Worm (Caenorhabditis elegans): ENCODE results near the gene peb-1.

The peb-1 gene

ce11 chrX:2215108-2215507, 4.3 kb downstream of the peb-1 start:
- TF ChIP-seq klf-2 (GFP tag; conservative IDR thresholded peaks at IDR 0.05) (no peak), ref-1 (GFP tag; conservative IDR thresholded peaks at IDR 0.05) (no peak)

DNA sequence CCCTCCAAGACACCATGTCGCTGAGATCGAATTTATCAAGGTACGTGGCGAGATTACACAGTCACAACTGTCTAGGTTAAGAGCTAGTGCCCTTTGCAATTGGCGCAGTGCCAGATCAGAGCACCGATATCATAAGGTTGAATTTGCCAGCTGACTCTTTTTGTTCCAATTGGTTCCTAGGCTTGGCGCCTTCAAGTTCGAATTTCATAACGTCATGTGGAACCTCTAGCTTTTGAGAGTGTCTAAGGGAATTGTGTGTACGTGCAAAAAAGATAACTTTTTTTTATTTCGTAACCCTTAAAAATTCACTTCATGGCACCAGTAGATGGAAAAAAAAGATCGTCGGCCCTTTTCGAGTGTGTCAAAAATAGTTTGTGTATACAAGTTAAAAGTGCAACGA, 5.4 kb downstream of the peb-1 start:
- TF ChIP-seq flt-1 (GFP tag; IDR thresholded peaks at IDR 0.05) (no peak), T22C8.4 (GFP tag; IDR thresholded peaks at IDR 0.05) (no peak), cog-1 (tag; optimal IDR thresholded peaks at IDR 0.05) (no peak), ztf-23 (GFP tag; IDR thresholded peaks at IDR 0.05) (no peak), med-1 (GFP tag; optimal IDR thresholded peaks at IDR 0.05; ENCODE audit: insufficient read depth) (no peak), ref-1 (GFP tag; conservative IDR thresholded peaks at IDR 0.05) (no peak), tab-1 (GFP tag; IDR thresholded peaks at IDR 0.05) (no peak), ztf-29 (GFP tag; IDR thresholded peaks at IDR 0.05) (no peak), klf-2 (GFP tag; conservative IDR thresholded peaks at IDR 0.05) (no peak)

DNA sequence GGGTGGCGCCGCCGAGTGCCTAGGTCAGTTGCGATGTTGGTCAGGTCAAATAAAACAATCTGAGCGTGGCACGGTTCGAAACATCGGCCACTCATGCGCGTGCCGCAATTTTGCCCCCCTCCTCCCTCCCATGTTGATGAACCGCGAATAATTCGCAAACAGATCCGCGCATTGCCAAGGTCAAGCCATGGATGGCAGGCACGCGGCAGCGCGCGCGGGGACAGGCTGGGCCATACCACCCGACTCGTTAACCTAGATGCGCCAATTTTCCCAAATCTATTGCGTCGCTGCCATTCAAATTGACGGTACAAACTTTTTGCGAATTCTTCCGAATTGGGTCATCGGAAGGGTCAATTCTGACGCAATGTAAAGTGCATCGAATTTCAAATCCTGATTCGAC, 5.8 kb downstream of the peb-1 start:
- TF ChIP-seq klf-2 (GFP tag; conservative IDR thresholded peaks at IDR 0.05): 0 out of 2 replicates have a peak, but pooled peaks have one; percentile 41
- TF ChIP-seq med-1 (GFP tag; optimal IDR thresholded peaks at IDR 0.05; ENCODE audit: insufficient read depth): no peak

ce11 chrX:2219006-2219405, 8.2 kb downstream of the peb-1 start:
- TF ChIP-seq ztf-29 (GFP tag; IDR thresholded peaks at IDR 0.05): no peak
- TF ChIP-seq med-1 (GFP tag; optimal IDR thresholded peaks at IDR 0.05; ENCODE audit: insufficient read depth): no peak
- TF ChIP-seq ztf-23 (GFP tag; IDR thresholded peaks at IDR 0.05): no peak
- no peak for TF ChIP-seq T22C8.4 (GFP tag; IDR thresholded peaks at IDR 0.05)
- TF ChIP-seq klf-2 (GFP tag; conservative IDR thresholded peaks at IDR 0.05): no peak
- no peak for TF ChIP-seq tab-1 (GFP tag; IDR thresholded peaks at IDR 0.05)
- no peak for TF ChIP-seq cog-1 (tag; optimal IDR thresholded peaks at IDR 0.05)
- no peak for TF ChIP-seq flt-1 (GFP tag; IDR thresholded peaks at IDR 0.05)
- TF ChIP-seq ref-1 (GFP tag; conservative IDR thresholded peaks at IDR 0.05): no peak

DNA sequence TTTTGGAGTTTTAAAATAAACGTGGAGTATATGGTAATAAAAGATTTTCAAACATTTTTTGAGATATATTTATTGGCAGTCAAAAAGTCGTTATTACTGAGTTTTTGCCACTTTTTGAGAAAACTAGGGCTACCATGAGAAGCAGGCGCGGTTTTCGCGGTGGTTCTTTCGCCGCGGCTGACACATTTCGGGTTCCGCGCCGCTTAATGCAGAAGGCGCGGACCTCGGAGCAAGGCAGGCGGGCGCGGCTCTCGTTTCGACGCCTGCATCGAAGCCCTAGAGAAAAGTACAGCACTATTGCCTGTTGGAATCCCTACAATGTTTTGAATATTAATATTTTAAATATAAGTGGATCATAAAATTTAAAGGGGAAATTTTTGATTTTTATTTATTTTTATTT, 8.6 kb downstream of the peb-1 start:
- TF ChIP-seq cog-1 (tag; optimal IDR thresholded peaks at IDR 0.05) (no peak), med-1 (GFP tag; optimal IDR thresholded peaks at IDR 0.05; ENCODE audit: insufficient read depth) (no peak), ztf-23 (GFP tag; IDR thresholded peaks at IDR 0.05) (no peak), ztf-29 (GFP tag; IDR thresholded peaks at IDR 0.05) (no peak), ref-1 (GFP tag; conservative IDR thresholded peaks at IDR 0.05) (no peak), flt-1 (GFP tag; IDR thresholded peaks at IDR 0.05) (no peak), tab-1 (GFP tag; IDR thresholded peaks at IDR 0.05) (no peak), T22C8.4 (GFP tag; IDR thresholded peaks at IDR 0.05) (no peak), klf-2 (GFP tag; conservative IDR thresholded peaks at IDR 0.05) (no peak)

- TF ChIP-seq T22C8.4 (GFP tag; IDR thresholded peaks at IDR 0.05) (no peak), cog-1 (tag; optimal IDR thresholded peaks at IDR 0.05) (no peak), ztf-29 (GFP tag; IDR thresholded peaks at IDR 0.05) (no peak), med-1 (GFP tag; optimal IDR thresholded peaks at IDR 0.05; ENCODE audit: insufficient read depth) (no peak), ztf-23 (GFP tag; IDR thresholded peaks at IDR 0.05) (no peak)
Measured at ce11 chrX:2220850-2221249, 10.0 kb downstream of the peb-1 start, which contains the start of gene hex-1. TSS of gene hex-1 (plus strand) at chrX:2221150.

ce11 chrX:2226875-2227355, 16.1 kb downstream of the peb-1 start:
- TF ChIP-seq T22C8.4 (GFP tag; IDR thresholded peaks at IDR 0.05): peak; percentile 81
- peak; percentile 90 for TF ChIP-seq flt-1 (GFP tag; IDR thresholded peaks at IDR 0.05)
- TF ChIP-seq ztf-23 (GFP tag; IDR thresholded peaks at IDR 0.05): peak; percentile 90
- peak; percentile 43 for TF ChIP-seq med-1 (GFP tag; optimal IDR thresholded peaks at IDR 0.05; ENCODE audit: insufficient read depth)
- peak; percentile 80 for TF ChIP-seq ref-1 (GFP tag; conservative IDR thresholded peaks at IDR 0.05)
- peak; percentile 87 for TF ChIP-seq klf-2 (GFP tag; conservative IDR thresholded peaks at IDR 0.05)
- peak; percentile 81 for TF ChIP-seq cog-1 (tag; optimal IDR thresholded peaks at IDR 0.05)
- TF ChIP-seq tab-1 (GFP tag; IDR thresholded peaks at IDR 0.05): peak; percentile 84
- peak; percentile 80 for TF ChIP-seq ztf-29 (GFP tag; IDR thresholded peaks at IDR 0.05)

- TF ChIP-seq ztf-29 (GFP tag; IDR thresholded peaks at IDR 0.05): no peak
- TF ChIP-seq ref-1 (GFP tag; conservative IDR thresholded peaks at IDR 0.05): no peak
- no peak for TF ChIP-seq T22C8.4 (GFP tag; IDR thresholded peaks at IDR 0.05)
- TF ChIP-seq tab-1 (GFP tag; IDR thresholded peaks at IDR 0.05): no peak
- no peak for TF ChIP-seq ztf-23 (GFP tag; IDR thresholded peaks at IDR 0.05)
- TF ChIP-seq flt-1 (GFP tag; IDR thresholded peaks at IDR 0.05): no peak
- no peak for TF ChIP-seq cog-1 (tag; optimal IDR thresholded peaks at IDR 0.05)
- no peak for TF ChIP-seq klf-2 (GFP tag; conservative IDR thresholded peaks at IDR 0.05)
- TF ChIP-seq med-1 (GFP tag; optimal IDR thresholded peaks at IDR 0.05; ENCODE audit: insufficient read depth): no peak
Measured at ce11 chrX:2229305-2230172, 18.7 kb downstream of the peb-1 start, which contains the start of gene lin-32. TSS of gene lin-32 (minus strand) at chrX:2230122.

DNA sequence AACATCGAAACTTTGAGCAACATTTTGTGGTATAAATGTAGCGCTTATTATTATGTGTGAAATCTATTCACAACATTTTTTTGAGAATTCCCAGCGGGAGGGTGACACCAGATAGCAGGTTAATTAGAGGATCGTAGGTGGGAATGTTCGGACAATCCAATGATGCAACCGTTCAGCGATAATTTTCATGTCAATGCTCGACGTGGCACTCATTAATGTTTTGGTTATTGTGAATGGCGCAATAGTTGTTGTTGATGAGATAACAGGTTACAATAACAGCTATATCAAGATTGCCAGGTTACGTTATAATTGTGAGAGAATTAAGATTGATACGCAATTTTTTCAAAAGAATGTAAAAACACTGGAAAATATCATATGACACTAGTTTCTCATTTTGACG, 20.5 kb downstream of the peb-1 start:
- TF ChIP-seq ztf-29 (GFP tag; IDR thresholded peaks at IDR 0.05) (no peak), cog-1 (tag; optimal IDR thresholded peaks at IDR 0.05) (no peak), ref-1 (GFP tag; conservative IDR thresholded peaks at IDR 0.05) (no peak), ztf-23 (GFP tag; IDR thresholded peaks at IDR 0.05) (no peak), tab-1 (GFP tag; IDR thresholded peaks at IDR 0.05) (no peak), klf-2 (GFP tag; conservative IDR thresholded peaks at IDR 0.05) (no peak), med-1 (GFP tag; optimal IDR thresholded peaks at IDR 0.05; ENCODE audit: insufficient read depth) (no peak)

DNA sequence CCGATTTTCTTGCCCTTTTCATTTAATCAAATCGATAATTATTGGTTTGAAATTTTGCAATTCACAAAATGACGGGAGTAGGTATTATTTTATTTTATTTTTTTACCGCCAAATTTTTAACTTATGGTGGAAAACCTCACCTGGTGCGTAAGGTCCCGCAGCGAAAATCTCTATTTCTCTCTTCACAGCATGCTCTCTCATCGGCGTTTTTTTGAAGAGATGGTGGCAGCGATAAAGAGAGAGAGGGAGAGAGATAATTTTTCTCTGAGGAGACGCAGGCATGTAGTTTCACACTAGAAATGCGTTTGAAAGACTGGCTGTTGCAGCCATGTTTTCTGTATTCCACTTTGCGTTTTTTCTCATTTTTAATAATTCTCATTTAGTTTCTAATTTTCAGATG, 23.1 kb downstream of the peb-1 start, which contains the start of gene T14F9.2:
Gene T14F9.2 (plus strand): TSS at position 396 of the 400 bp plus-strand sequence.
- no peak for TF ChIP-seq tab-1 (GFP tag; IDR thresholded peaks at IDR 0.05)
- no peak for TF ChIP-seq T22C8.4 (GFP tag; IDR thresholded peaks at IDR 0.05)
- TF ChIP-seq ztf-29 (GFP tag; IDR thresholded peaks at IDR 0.05): no peak
- TF ChIP-seq klf-2 (GFP tag; conservative IDR thresholded peaks at IDR 0.05): no peak
- TF ChIP-seq ztf-23 (GFP tag; IDR thresholded peaks at IDR 0.05): no peak
- no peak for TF ChIP-seq flt-1 (GFP tag; IDR thresholded peaks at IDR 0.05)
- no peak for TF ChIP-seq ref-1 (GFP tag; conservative IDR thresholded peaks at IDR 0.05)
- no peak for TF ChIP-seq med-1 (GFP tag; optimal IDR thresholded peaks at IDR 0.05; ENCODE audit: insufficient read depth)
- no peak for TF ChIP-seq cog-1 (tag; optimal IDR thresholded peaks at IDR 0.05)

All from whole organism, midembryonic.